Fruit fly (Drosophila melanogaster): ENCODE measurements around the gene AhcyL2.

DNA sequence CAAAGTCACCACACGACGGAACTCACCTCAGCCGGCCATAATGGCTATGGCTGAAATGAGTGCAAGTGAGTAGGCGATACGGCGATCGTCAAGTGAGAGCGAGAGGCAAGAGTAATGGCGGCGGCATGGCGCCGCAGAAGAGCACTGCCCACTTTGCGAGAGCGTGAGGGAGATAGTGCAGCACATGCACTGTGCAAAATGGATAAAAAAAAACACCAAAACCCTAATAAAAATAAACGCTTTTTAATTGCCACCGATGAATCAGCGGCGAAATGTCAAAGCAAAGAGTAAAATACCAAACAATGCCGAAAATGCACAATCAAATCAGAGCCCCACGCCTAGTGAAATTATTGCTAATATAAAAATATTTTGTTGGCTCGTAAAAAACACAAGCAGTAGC lies 33.3 kb downstream of the AhcyL2 start:
- no peak for TF ChIP-seq CG8478 (optimal IDR thresholded peaks at IDR 0.05)
- peak; percentile 49 to 64 for TF ChIP-seq CTCF (optimal IDR thresholded peaks at IDR 0.05)
